Worm (Caenorhabditis elegans) whole organism, L4 larva: ENCODE measurements around the gene gpa-6.

Source experiments
- Y5F2A.4 ChIP-seq: fragments of 200-800 bp; sonication (Bioruptor generic); optimal IDR thresholded peaks from 2 replicates; lab custom pipeline; 2018; ENCODE audit warnings: mild to moderate bottlenecking, missing genetic modification characterization, missing compliant biosample characterization
- madf-9 ChIP-seq: fragments of 200-800 bp; sonication (Bioruptor generic); conservative IDR thresholded peaks from 2 replicates; pipeline ENCODE4 v1.3.6; 2022; ENCODE audit warnings: missing genetic modification reagents, missing genetic modification characterization, missing compliant biosample characterization
- mxl-2 ChIP-seq: fragments of 200-800 bp; sonication (Bioruptor generic); conservative IDR thresholded peaks from 2 replicates; pipeline ENCODE4 v1.3.6; 2022; ENCODE audit warnings: missing genetic modification reagents, missing genetic modification characterization, missing compliant biosample characterization
- nhr-77 ChIP-seq: fragments of 150-350 bp; optimal IDR thresholded peaks from 2 replicates; lab custom pipeline; 2014; ENCODE audit warnings: missing biosample characterization, missing genetic modification characterization

- TF ChIP-seq nhr-77 (no peak), Y5F2A.4 (no peak), madf-9 (GFP tag; lab: Robert Waterston, UW) (no peak), mxl-2 (no peak)
Observed at ce11 chrX:13221357-13221756, 30.3 kb downstream of the gpa-6 start, which contains the start of gene asp-4.
